Worm (Caenorhabditis elegans) whole organism, L1 larva: Measurements from ENCODE around the gene Y67D2.5.
A peak's percentile ranks its signal among the peaks of the same experiment; 100 is the strongest.

ENCODE experiments used
- ceh-82 ChIP-seq, 3 experiments: fragments of 150-350 bp in 1 of 3; sonication (generic microtip) in 2 of 3; optimal IDR thresholded peaks; 2 replicates each; lab custom pipeline; 2014 to 2017; ENCODE audit warnings: missing biosample characterization in 3 of 3, missing genetic modification characterization in 3 of 3
- dpl-1 ChIP-seq, 3 experiments: fragments of 150-350 bp in 2 of 3; sonication (generic microtip) in 1 of 3; optimal IDR thresholded peaks; 2 replicates each; lab custom pipeline; 2014 to 2017; ENCODE audit warnings: missing biosample characterization in 3 of 3, missing genetic modification characterization in 3 of 3, missing genetic modification reagents in 3 of 3
- efl-1 ChIP-seq, 4 experiments: fragments of 150-350 bp; optimal IDR thresholded peaks in 3 of 4; peaks in 1 of 4; 1 replicate in 1 of 4; 2 replicates in 3 of 4; lab custom pipeline; 2014; ENCODE audit warnings: missing biosample characterization in 2 of 4, missing genetic modification characterization in 2 of 4, missing genetic modification reagents in 2 of 4
- ets-5 ChIP-seq: fragments of 200-800 bp; sonication (Bioruptor generic); IDR thresholded peaks from 2 replicates; pipeline ENCODE4 v1.3.6; 2022; ENCODE audit warnings: missing genetic modification characterization, missing compliant biosample characterization
- grh-1 ChIP-seq: fragments of 200-800 bp; sonication (Bioruptor generic); IDR thresholded peaks from 2 replicates; pipeline ENCODE4 v1.3.6; 2022; ENCODE audit warnings: missing genetic modification reagents, missing genetic modification characterization, missing compliant biosample characterization
- jun-1 ChIP-seq: fragments of 150-350 bp; optimal IDR thresholded peaks from 2 replicates; lab custom pipeline; 2014; ENCODE audit warnings: missing biosample characterization, missing genetic modification reagents, missing genetic modification characterization
- lsy-2 ChIP-seq, 2 experiments: fragments of 150-350 bp; optimal IDR thresholded peaks; 2 replicates each; lab custom pipeline; 2014; ENCODE audit warnings: missing biosample characterization in 2 of 2, missing genetic modification characterization in 2 of 2
- nhr-11 ChIP-seq: fragments of 150-350 bp; optimal IDR thresholded peaks from 2 replicates; lab custom pipeline; 2014; ENCODE audit warnings: missing biosample characterization, missing genetic modification characterization
- nhr-237 ChIP-seq: fragments of 150-350 bp; optimal IDR thresholded peaks from 2 replicates; lab custom pipeline; 2014; ENCODE audit warnings: missing biosample characterization, missing genetic modification characterization
- nhr-77 ChIP-seq: fragments of 150-350 bp; optimal IDR thresholded peaks from 2 replicates; lab custom pipeline; 2014; ENCODE audit warnings: missing biosample characterization, missing genetic modification characterization
- nhr-84 ChIP-seq: sonication (generic microtip); optimal IDR thresholded peaks from 2 replicates; lab custom pipeline; 2017; ENCODE audit warnings: missing biosample characterization, missing genetic modification characterization
- snpc-4 ChIP-seq: fragments of 150-350 bp; optimal IDR thresholded peaks from 2 replicates; lab custom pipeline; 2014; ENCODE audit warnings: missing biosample characterization, missing genetic modification characterization
- unc-62 ChIP-seq: fragments of 150-350 bp; optimal IDR thresholded peaks from 2 replicates; lab custom pipeline; 2014; ENCODE audit warnings: missing biosample characterization, missing genetic modification reagents, missing genetic modification characterization

ce11 chrIII:1578566-1578965, 38.5 kb upstream of the Y67D2.5 start:
- TF ChIP-seq unc-62 (GFP tag; lab: Kevin White, UChicago) (no peak), efl-1 (optimal IDR thresholded peaks at IDR 0.05; lab: Kevin White, UChicago) (no peak), efl-1 (GFP tag; optimal IDR thresholded peaks at IDR 0.05 in 1 of 2; lab: Kevin White, UChicago) (peak in 1 of 2 experiments; percentile 10), jun-1 (no peak), ceh-82 (tag; optimal IDR thresholded peaks at IDR 0.05; lab: Kevin White, UChicago) (no peak), nhr-237 (tag; lab: Kevin White, UChicago) (no peak), nhr-84 (no peak), ets-5 (no peak), snpc-4 (tag; lab: Kevin White, UChicago) (no peak), lsy-2 (tag; optimal IDR thresholded peaks at IDR 0.05; lab: Kevin White, UChicago) (no peak), nhr-77 (no peak), nhr-11 (no peak), grh-1 (GFP tag; lab: Robert Waterston, UW) (no peak), dpl-1 (GFP tag; optimal IDR thresholded peaks at IDR 0.05; lab: Kevin White, UChicago) (no peak)
